Fruit fly (Drosophila melanogaster) whole organism, embryonic: ENCODE data around the gene CG14153.

ENCODE experiments used
- ATbp ChIP-seq: fragments of 200-800 bp; sonication (Bioruptor generic); optimal IDR thresholded peaks from 2 replicates; lab custom pipeline; 2017; ENCODE audit warnings: missing biosample characterization, mild to moderate bottlenecking, missing genetic modification characterization, missing genetic modification reagents
- Ada2b ChIP-seq: fragments of 200-800 bp; sonication (Bioruptor generic); IDR thresholded peaks from 2 replicates; pipeline ENCODE4 v1.3.6; 2022; ENCODE audit warnings: missing biosample characterization, missing genetic modification characterization
- Atf3 ChIP-seq: fragments of 200-800 bp; sonication (Bioruptor generic); optimal IDR thresholded peaks from 3 replicates; lab custom pipeline; 2016; ENCODE audit warnings: missing biosample characterization, missing genetic modification characterization
- CG10274 ChIP-seq: fragments of 200-800 bp; sonication (Bioruptor generic); optimal IDR thresholded peaks from 3 replicates; lab custom pipeline; 2017; ENCODE audit warnings: missing biosample characterization, mild to moderate bottlenecking, missing genetic modification characterization
- CG11504 ChIP-seq: fragments of 200-800 bp; sonication (Bioruptor generic); optimal IDR thresholded peaks from 3 replicates; lab custom pipeline; 2019; ENCODE audit warnings: missing biosample characterization, mild to moderate bottlenecking, missing genetic modification characterization, moderate library complexity
- CG11560 ChIP-seq: fragments of 200-800 bp; sonication (Bioruptor generic); IDR thresholded peaks from 3 replicates; pipeline ENCODE4 v1.3.6; 2022; ENCODE audit warnings: missing biosample characterization, missing genetic modification characterization
- CG12071 ChIP-seq: fragments of 200-800 bp; sonication (Bioruptor generic); optimal IDR thresholded peaks from 3 replicates; lab custom pipeline; 2018; ENCODE audit warnings: missing biosample characterization, mild to moderate bottlenecking, missing genetic modification characterization
- CG12236 ChIP-seq: fragments of 200-800 bp; sonication (Bioruptor generic); optimal IDR thresholded peaks from 2 replicates; lab custom pipeline; 2016; ENCODE audit warnings: missing biosample characterization, missing genetic modification characterization
- CG15011 ChIP-seq: fragments of 200-800 bp; sonication (Bioruptor generic); optimal IDR thresholded peaks from 3 replicates; lab custom pipeline; 2018; ENCODE audit warnings: missing biosample characterization, mild to moderate bottlenecking, missing genetic modification characterization
- CG1602 ChIP-seq: fragments of 200-800 bp; sonication (Bioruptor generic); optimal IDR thresholded peaks from 3 replicates; lab custom pipeline; 2016; ENCODE audit warnings: missing biosample characterization, missing genetic modification characterization
- CG1792 ChIP-seq: fragments of 200-800 bp; sonication (Bioruptor generic); optimal IDR thresholded peaks from 2 replicates; lab custom pipeline; 2016; ENCODE audit warnings: missing biosample characterization, missing genetic modification characterization
- CG18619 ChIP-seq: fragments of 200-800 bp; sonication (Bioruptor generic); optimal IDR thresholded peaks from 3 replicates; lab custom pipeline; 2017; ENCODE audit warnings: missing biosample characterization, mild to moderate bottlenecking, missing genetic modification characterization
- CG3065 ChIP-seq: fragments of 200-800 bp; sonication (Bioruptor generic); optimal IDR thresholded peaks from 2 replicates; lab custom pipeline; 2016; ENCODE audit warnings: missing biosample characterization, missing genetic modification characterization
- CG31224 ChIP-seq: fragments of 200-800 bp; sonication (Bioruptor generic); IDR thresholded peaks from 2 replicates; pipeline ENCODE4 v1.3.6; 2022; ENCODE audit warnings: missing biosample characterization, missing genetic modification characterization
- CG32767 ChIP-seq: fragments of 200-800 bp; sonication (Bioruptor generic); IDR thresholded peaks from 2 replicates; pipeline ENCODE4 v1.3.6; 2022; ENCODE audit warnings: missing biosample characterization, missing genetic modification characterization
- CG4282 ChIP-seq: fragments of 200-800 bp; sonication (Bioruptor generic); optimal IDR thresholded peaks from 2 replicates; lab custom pipeline; 2016; ENCODE audit warnings: missing biosample characterization, missing genetic modification characterization
- CG7745 ChIP-seq: fragments of 200-800 bp; sonication (Bioruptor generic); optimal IDR thresholded peaks from 2 replicates; lab custom pipeline; 2018; ENCODE audit warnings: missing biosample characterization, mild to moderate bottlenecking, missing genetic modification characterization, moderate library complexity
- CG7839 ChIP-seq: fragments of 200-800 bp; sonication (Bioruptor generic); optimal IDR thresholded peaks from 3 replicates; lab custom pipeline; 2018; ENCODE audit warnings: missing biosample characterization, mild to moderate bottlenecking, missing genetic modification characterization, moderate library complexity
- CG8924 ChIP-seq: fragments of 200-800 bp; optimal IDR thresholded peaks from 3 replicates; lab custom pipeline; 2019; ENCODE audit warnings: missing biosample characterization, mild to moderate bottlenecking, missing genetic modification characterization, moderate library complexity
- CG9437 ChIP-seq: fragments of 200-800 bp; sonication (Bioruptor generic); optimal IDR thresholded peaks from 2 replicates; lab custom pipeline; 2018; ENCODE audit warnings: missing biosample characterization, mild to moderate bottlenecking, missing genetic modification characterization
- Camta ChIP-seq: fragments of 200-800 bp; sonication (Bioruptor generic); optimal IDR thresholded peaks from 2 replicates; lab custom pipeline; 2016; ENCODE audit warnings: missing biosample characterization, missing genetic modification characterization
- CrebB ChIP-seq: fragments of 200-800 bp; sonication (Bioruptor generic); optimal IDR thresholded peaks from 3 replicates; lab custom pipeline; 2018; ENCODE audit warnings: missing biosample characterization, mild to moderate bottlenecking, missing genetic modification characterization
- Ets97D ChIP-seq: fragments of 200-800 bp; sonication (Bioruptor generic); optimal IDR thresholded peaks from 3 replicates; lab custom pipeline; 2016; ENCODE audit warnings: missing biosample characterization, missing genetic modification characterization
- HLH54F ChIP-seq: fragments of 200-800 bp; sonication (Bioruptor generic); optimal IDR thresholded peaks from 3 replicates; lab custom pipeline; 2016; ENCODE audit warnings: missing biosample characterization, missing genetic modification characterization
- Hmx ChIP-seq: fragments of 200-800 bp; sonication (Bioruptor generic); optimal IDR thresholded peaks from 2 replicates; lab custom pipeline; 2016; ENCODE audit warnings: missing biosample characterization, missing genetic modification characterization
- MESR4 ChIP-seq: fragments of 200-800 bp; sonication (Bioruptor generic); optimal IDR thresholded peaks from 2 replicates; lab custom pipeline; 2018; ENCODE audit warnings: missing biosample characterization, mild to moderate bottlenecking, missing genetic modification characterization, moderate library complexity
- Meics ChIP-seq: fragments of 200-800 bp; sonication (Bioruptor generic); optimal IDR thresholded peaks from 2 replicates; lab custom pipeline; 2017; ENCODE audit warnings: missing biosample characterization, mild to moderate bottlenecking, missing genetic modification characterization
- Rfx ChIP-seq: fragments of 200-800 bp; sonication (Bioruptor generic); IDR thresholded peaks from 2 replicates; pipeline ENCODE4 v1.3.6; 2022; ENCODE audit warnings: missing biosample characterization, missing genetic modification characterization
- Sox102F ChIP-seq: fragments of 200-800 bp; sonication (Bioruptor generic); optimal IDR thresholded peaks from 2 replicates; lab custom pipeline; 2018; ENCODE audit warnings: missing biosample characterization, mild to moderate bottlenecking, missing genetic modification characterization, moderate library complexity
- ara ChIP-seq: fragments of 200-800 bp; sonication (Bioruptor generic); IDR thresholded peaks from 2 replicates; pipeline ENCODE4 v1.3.6; 2022; ENCODE audit warnings: missing biosample characterization, missing genetic modification characterization
- da ChIP-seq: fragments of 200-800 bp; sonication (Bioruptor generic); optimal IDR thresholded peaks from 2 replicates; lab custom pipeline; 2016; ENCODE audit warnings: missing biosample characterization, missing genetic modification characterization
- ems ChIP-seq: fragments of 200-800 bp; sonication (Bioruptor generic); optimal IDR thresholded peaks from 3 replicates; lab custom pipeline; 2016; ENCODE audit warnings: missing biosample characterization, missing genetic modification characterization
- exex ChIP-seq: fragments of 200-800 bp; sonication (Bioruptor generic); optimal IDR thresholded peaks from 4 replicates; lab custom pipeline; 2018; ENCODE audit warnings: missing biosample characterization, mild to moderate bottlenecking, missing genetic modification characterization, moderate library complexity
- fd3F ChIP-seq: fragments of 200-800 bp; sonication (Bioruptor generic); optimal IDR thresholded peaks from 2 replicates; lab custom pipeline; 2018; ENCODE audit warnings: missing biosample characterization, mild to moderate bottlenecking, missing genetic modification characterization, moderate library complexity
- ftz-f1 ChIP-seq: fragments of 200-800 bp; sonication (Bioruptor generic); optimal IDR thresholded peaks from 2 replicates; lab custom pipeline; 2016; ENCODE audit warnings: missing biosample characterization, missing genetic modification characterization
- gcm2 ChIP-seq: fragments of 200-800 bp; sonication (Bioruptor generic); optimal IDR thresholded peaks from 2 replicates; lab custom pipeline; 2016; ENCODE audit warnings: missing biosample characterization, missing genetic modification characterization
- gt ChIP-seq: fragments of 200-800 bp; sonication (Bioruptor generic); IDR thresholded peaks from 2 replicates; pipeline ENCODE4 v1.3.6; 2022; ENCODE audit warnings: missing biosample characterization, missing genetic modification characterization
- ham ChIP-seq: fragments of 200-800 bp; sonication (Bioruptor generic); IDR thresholded peaks from 2 replicates; pipeline ENCODE4 v1.3.6; 2022; ENCODE audit warnings: missing biosample characterization, missing genetic modification characterization
- kah ChIP-seq: fragments of 200-800 bp; sonication (Bioruptor generic); optimal IDR thresholded peaks from 2 replicates; lab custom pipeline; 2018; ENCODE audit warnings: missing biosample characterization, mild to moderate bottlenecking, missing genetic modification characterization
- mam ChIP-seq: fragments of 200-800 bp; sonication (Bioruptor generic); optimal IDR thresholded peaks from 3 replicates; lab custom pipeline; 2016; ENCODE audit warnings: missing biosample characterization, missing genetic modification characterization
- nmo ChIP-seq: fragments of 200-800 bp; sonication (Bioruptor generic); optimal IDR thresholded peaks from 2 replicates; lab custom pipeline; 2018; ENCODE audit warnings: missing biosample characterization, mild to moderate bottlenecking, missing genetic modification characterization, moderate library complexity
- pho ChIP-seq: fragments of 200-800 bp; sonication (Bioruptor generic); optimal IDR thresholded peaks from 2 replicates; lab custom pipeline; 2016; ENCODE audit warnings: missing biosample characterization, missing genetic modification characterization
- scrt ChIP-seq: fragments of 200-800 bp; sonication (Bioruptor generic); optimal IDR thresholded peaks from 2 replicates; lab custom pipeline; 2018; ENCODE audit warnings: missing biosample characterization, mild to moderate bottlenecking, missing genetic modification characterization, moderate library complexity
- slou ChIP-seq: fragments of 200-800 bp; sonication (Bioruptor generic); optimal IDR thresholded peaks from 3 replicates; lab custom pipeline; 2016; ENCODE audit warnings: missing biosample characterization, missing genetic modification characterization
- stwl ChIP-seq: fragments of 200-800 bp; sonication (Bioruptor generic); optimal IDR thresholded peaks from 3 replicates; lab custom pipeline; 2018; ENCODE audit warnings: missing biosample characterization, mild to moderate bottlenecking, missing genetic modification characterization, moderate library complexity
- tin ChIP-seq: fragments of 200-800 bp; sonication (Bioruptor generic); optimal IDR thresholded peaks from 3 replicates; lab custom pipeline; 2016; ENCODE audit warnings: missing biosample characterization, missing genetic modification characterization
- tx ChIP-seq: fragments of 200-800 bp; sonication (Bioruptor generic); optimal IDR thresholded peaks from 2 replicates; lab custom pipeline; 2016; ENCODE audit warnings: missing biosample characterization, missing genetic modification characterization
- unpg ChIP-seq: fragments of 200-800 bp; sonication (Bioruptor generic); optimal IDR thresholded peaks from 3 replicates; lab custom pipeline; 2018; ENCODE audit warnings: missing biosample characterization, mild to moderate bottlenecking, missing genetic modification characterization, moderate library complexity
- wek ChIP-seq: fragments of 200-800 bp; sonication (Bioruptor generic); optimal IDR thresholded peaks from 3 replicates; lab custom pipeline; 2018; ENCODE audit warnings: missing biosample characterization, mild to moderate bottlenecking, missing genetic modification characterization, moderate library complexity
- z ChIP-seq: fragments of 200-800 bp; sonication (Bioruptor generic); IDR thresholded peaks from 3 replicates; pipeline ENCODE4 v1.3.6; 2022; ENCODE audit warnings: missing biosample characterization, missing genetic modification characterization

CG14153 gene

dm6 chr3L:10656451-10657198 lies 13.3 kb downstream of the CG14153 start (continued):
- TF ChIP-seq CG11504 (tag; lab: Kevin White, UChicago) (peak; percentile 65), Meics (peak; percentile 74), ham (GFP tag; lab: Robert Waterston, UW) (no peak), CG7745 (tag; lab: Kevin White, UChicago) (no peak), CG10274 (GFP tag; lab: Kevin White, UChicago) (peak; percentile 29), ftz-f1 (GFP tag; lab: Kevin White, UChicago) (no peak), da (GFP tag; lab: Kevin White, UChicago) (peak; percentile 72), Sox102F (GFP tag; lab: Kevin White, UChicago) (peak; percentile 70), gt (GFP tag; lab: Robert Waterston, UW) (no peak), CG1792 (GFP tag; lab: Kevin White, UChicago) (peak; percentile 70), CrebB (tag; lab: Kevin White, UChicago) (peak; percentile 85), CG15011 (GFP tag; lab: Kevin White, UChicago) (peak; percentile 75), CG8924 (peak; percentile 59), CG1602 (peak; percentile 33), stwl (no peak), CG4282 (GFP tag; lab: Kevin White, UChicago) (no peak), Camta (GFP tag; lab: Kevin White, UChicago) (peak; percentile 68), Rfx (GFP tag; lab: Robert Waterston, UW) (peak; percentile 19; the same call in 1 of the 2 replicates), Ets97D (peak; percentile 19), CG32767 (GFP tag; lab: Robert Waterston, UW) (no peak), CG12071 (peak; percentile 88), ATbp (GFP tag; lab: Kevin White, UChicago) (peak; percentile 94), HLH54F (GFP tag; lab: Kevin White, UChicago) (peak; percentile 2), CG9437 (no peak), MESR4 (no peak), Atf3 (GFP tag; lab: Kevin White, UChicago) (peak; percentile 48), wek (peak; percentile 77), unpg (GFP tag; lab: Kevin White, UChicago) (peak; percentile 69), CG12236 (GFP tag; lab: Kevin White, UChicago) (peak; percentile 74), CG3065 (no peak), tx (GFP tag; lab: Kevin White, UChicago) (peak; percentile 23), pho (GFP tag; lab: Kevin White, UChicago) (peak; percentile 42), kah (GFP tag; lab: Kevin White, UChicago) (peak; percentile 4), CG31224 (no peak), mam (GFP tag; lab: Kevin White, UChicago) (peak; percentile 38), gcm2 (GFP tag; lab: Kevin White, UChicago) (no peak), ara (GFP tag; lab: Robert Waterston, UW) (no peak; the same call in 1 of the 2 replicates), scrt (peak; percentile 62), CG11560 (tag; lab: Robert Waterston, UW) (no peak), CG18619 (peak; percentile 70), z (GFP tag; lab: Robert Waterston, UW) (no peak), nmo (GFP tag; lab: Kevin White, UChicago) (no peak), fd3F (GFP tag; lab: Kevin White, UChicago) (peak; percentile 69), slou (GFP tag; lab: Kevin White, UChicago) (peak; percentile 26), exex (tag; lab: Kevin White, UChicago) (peak; percentile 22), ems (GFP tag; lab: Kevin White, UChicago) (peak; percentile 50), tin (GFP tag; lab: Kevin White, UChicago) (no peak), Hmx (GFP tag; lab: Kevin White, UChicago) (no peak), CG7839 (peak; percentile 11), Ada2b (GFP tag; lab: Robert Waterston, UW) (peak; percentile 28; the same call in 1 of the 2 replicates)
